Fruit fly (Drosophila melanogaster): Measurements from ENCODE around the gene CG32192.

Gene CG32192

DNA sequence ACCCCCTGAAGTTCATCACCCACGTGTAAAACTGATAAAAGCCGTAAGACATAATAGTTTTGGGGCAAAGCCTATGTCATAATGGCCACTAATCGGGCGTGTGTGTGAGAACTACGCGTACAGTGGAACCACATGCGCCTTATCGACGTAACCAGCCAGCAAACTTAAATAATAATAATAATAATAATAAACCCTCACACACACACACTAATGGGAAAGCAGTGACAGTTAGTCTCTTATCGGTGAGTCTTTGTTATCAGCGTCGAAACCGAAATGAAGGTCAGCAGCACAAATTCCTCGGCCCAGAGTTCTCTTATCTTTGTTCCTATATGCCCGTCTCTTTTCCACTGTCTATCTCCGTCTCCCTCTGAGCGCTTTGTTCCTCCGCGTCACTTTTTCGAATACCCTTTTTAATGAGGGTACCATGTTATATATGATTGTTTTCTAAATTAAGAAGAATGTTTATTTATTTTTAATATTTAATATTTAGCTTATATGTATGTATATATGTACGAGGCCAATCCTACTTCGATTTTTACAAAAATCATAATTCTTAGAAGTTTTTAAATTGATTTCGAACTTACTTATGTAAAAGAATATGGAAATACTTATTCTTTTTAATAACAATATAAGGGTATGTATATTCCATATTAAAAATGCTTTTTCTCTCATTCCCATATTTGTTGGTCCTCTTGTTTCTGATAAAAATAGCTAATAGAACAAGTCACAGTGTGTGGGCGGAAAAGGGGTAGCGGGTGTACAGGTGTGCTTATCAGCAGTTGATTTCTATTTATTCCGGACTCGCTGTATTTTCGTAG lies 36.9 kb upstream of the CG32192 start (continued):
- TF ChIP-seq OdsH (GFP tag; optimal IDR thresholded peaks at IDR 0.05) (peak; percentile 67), psq (GFP tag; optimal IDR thresholded peaks at IDR 0.05) (peak; percentile 54), sage (GFP tag; optimal IDR thresholded peaks at IDR 0.05) (no peak)

DNA sequence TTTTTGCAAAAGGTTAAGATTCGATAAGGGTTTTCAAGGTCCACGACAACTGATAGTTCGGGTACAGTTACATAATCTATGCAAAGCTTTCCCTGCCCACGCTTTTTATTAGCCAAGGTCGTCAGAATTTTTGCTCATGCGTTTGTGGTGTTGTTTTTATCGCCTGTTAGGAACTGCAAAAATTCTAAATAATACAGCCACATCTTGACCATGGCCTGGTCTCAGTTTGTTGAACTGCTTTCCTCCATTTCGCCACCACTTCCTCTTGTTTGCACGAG lies 36.3 kb upstream of the CG32192 start:
- TF ChIP-seq br (GFP tag; optimal IDR thresholded peaks at IDR 0.05) (no peak), GATAd (GFP tag; optimal IDR thresholded peaks at IDR 0.05) (no peak)

DNA sequence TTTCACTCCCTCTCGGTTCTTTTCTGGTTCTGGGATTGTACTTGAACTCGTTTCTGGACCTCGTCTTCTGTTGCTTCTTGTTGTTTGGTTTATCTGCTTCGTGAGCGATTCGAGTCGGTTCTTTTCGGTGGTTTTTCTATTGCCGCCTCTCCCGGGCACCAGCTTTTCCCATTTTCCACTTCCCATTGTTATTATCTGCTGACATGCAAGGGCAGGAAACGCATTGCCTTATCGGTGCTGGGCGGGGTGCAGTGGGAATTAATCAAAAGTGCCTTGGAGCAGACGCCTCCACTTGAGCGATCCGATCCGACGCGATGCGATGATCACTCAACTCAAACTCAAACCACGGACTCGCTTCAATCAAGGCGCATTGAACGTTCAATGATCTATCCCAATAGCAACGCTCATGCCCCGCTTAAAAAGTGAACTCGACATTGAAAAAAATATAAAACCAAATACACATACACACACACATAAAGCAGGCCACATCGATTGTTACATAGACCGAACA lies 35.5 kb upstream of the CG32192 start:
- TF ChIP-seq Rel (GFP tag; optimal IDR thresholded peaks at IDR 0.05) (no peak), Rel (tag; optimal IDR thresholded peaks at IDR 0.05) (peak; percentile 79), GATAd (GFP tag; optimal IDR thresholded peaks at IDR 0.05) (no peak)

DNA sequence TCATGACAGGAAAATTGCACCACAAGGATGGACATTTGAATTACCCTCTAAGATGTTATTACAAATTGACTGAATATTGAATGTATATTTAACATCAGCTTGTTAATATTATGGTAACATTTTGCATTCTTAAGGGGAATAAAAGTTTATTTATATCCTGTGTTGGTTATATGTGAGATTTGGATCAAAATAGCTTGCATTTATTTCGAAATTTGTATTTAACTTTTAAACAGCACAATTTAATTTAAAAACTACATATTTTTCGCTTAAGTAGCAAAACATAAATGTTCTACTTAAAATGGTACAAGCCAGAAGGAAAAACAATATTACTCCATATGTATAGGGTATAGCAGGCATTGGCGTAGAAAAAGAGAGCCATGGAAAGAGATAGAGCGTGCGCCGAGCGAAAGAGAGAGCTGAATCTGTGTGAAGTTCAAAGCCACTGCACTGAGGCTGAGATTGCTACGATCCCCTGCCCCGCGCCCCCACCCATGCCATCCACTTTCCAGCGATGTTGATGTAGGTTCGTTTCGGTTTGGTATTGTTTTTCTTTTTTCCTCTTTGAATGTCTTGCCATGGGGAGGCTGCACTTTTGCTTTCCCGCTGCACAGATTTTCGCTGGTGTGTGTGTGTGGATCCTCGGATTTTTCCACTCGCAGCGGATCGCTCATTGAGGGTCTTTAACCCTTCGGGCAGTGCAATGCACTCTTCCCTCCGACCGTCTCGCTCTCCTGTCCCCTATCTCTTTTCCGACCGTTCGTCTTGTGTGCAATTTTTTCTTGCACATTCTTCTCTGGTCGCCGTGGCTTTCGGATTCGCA lies 34.9 kb upstream of the CG32192 start:
- no peak for TF ChIP-seq sage (GFP tag; optimal IDR thresholded peaks at IDR 0.05)
- peak; percentile 37 for TF ChIP-seq dmrt93B (GFP tag; optimal IDR thresholded peaks at IDR 0.05)
- no peak for TF ChIP-seq usp (GFP tag; optimal IDR thresholded peaks at IDR 0.05)
- peak; percentile 66 for TF ChIP-seq h (GFP tag; optimal IDR thresholded peaks at IDR 0.05)
- TF ChIP-seq sv (GFP tag; optimal IDR thresholded peaks at IDR 0.05) = peak; percentile 76
- no peak for TF ChIP-seq CrebA (GFP tag; optimal IDR thresholded peaks at IDR 0.05; ENCODE audit: borderline replicate concordance)
- TF ChIP-seq GATAd (GFP tag; optimal IDR thresholded peaks at IDR 0.05) = no peak
- TF ChIP-seq jim (GFP tag; optimal IDR thresholded peaks at IDR 0.05) = no peak
- TF ChIP-seq Hr83 (GFP tag; optimal IDR thresholded peaks at IDR 0.05; ENCODE audit: poor library complexity, severe bottlenecking) = no peak
- peak; percentile 39 for TF ChIP-seq tai (GFP tag; optimal IDR thresholded peaks at IDR 0.05)
- TF ChIP-seq N (GFP tag; optimal IDR thresholded peaks at IDR 0.05) = no peak
- TF ChIP-seq Hr78 (GFP tag; optimal IDR thresholded peaks at IDR 0.05) = no peak
- no peak for TF ChIP-seq Dfd (GFP tag; optimal IDR thresholded peaks at IDR 0.05)
- TF ChIP-seq foxo (GFP tag; optimal IDR thresholded peaks at IDR 0.05) = peak in 1 of 2 experiments; percentile 66
- no peak for TF ChIP-seq Vsx2 (GFP tag; optimal IDR thresholded peaks at IDR 0.05; ENCODE audit: partially characterized antibody)
- peak; percentile 75 for TF ChIP-seq fru (GFP tag; optimal IDR thresholded peaks at IDR 0.05)
- no peak for TF ChIP-seq Abd-B (GFP tag; optimal IDR thresholded peaks at IDR 0.05)
- TF ChIP-seq dl (GFP tag; optimal IDR thresholded peaks at IDR 0.05; ENCODE audit: insufficient read depth in 1 of 2, partially characterized antibody in 2 of 2) = no peak
- TF ChIP-seq Rel (GFP tag; optimal IDR thresholded peaks at IDR 0.05) = no peak
- TF ChIP-seq Rel (tag; optimal IDR thresholded peaks at IDR 0.05) = peak; percentile 75
- peak; percentile 63 for TF ChIP-seq Sp1 (GFP tag; optimal IDR thresholded peaks at IDR 0.05)
- TF ChIP-seq CG32264 (GFP tag; optimal IDR thresholded peaks at IDR 0.05) = no peak
- no peak for TF ChIP-seq Mio (GFP tag; optimal IDR thresholded peaks at IDR 0.05)
- TF ChIP-seq br (GFP tag; optimal IDR thresholded peaks at IDR 0.05) = peak; percentile 35
- TF ChIP-seq psq (GFP tag; optimal IDR thresholded peaks at IDR 0.05) = peak; percentile 50
- peak; percentile 48 for TF ChIP-seq Dif (GFP tag; optimal IDR thresholded peaks at IDR 0.05; ENCODE audit: partially characterized antibody)
- peak; percentile 59 for TF ChIP-seq HLH106 (tag; optimal IDR thresholded peaks at IDR 0.05)
- peak; percentile 59 for TF ChIP-seq Hnf4 (GFP tag; optimal IDR thresholded peaks at IDR 0.05)
- peak; percentile 65 for TF ChIP-seq brk (GFP tag; optimal IDR thresholded peaks at IDR 0.05)
- TF ChIP-seq lola (GFP tag; optimal IDR thresholded peaks at IDR 0.05) = no peak
- peak; percentile 31 for TF ChIP-seq rgr (GFP tag; optimal IDR thresholded peaks at IDR 0.05)
- peak; percentile 36 for TF ChIP-seq Jra (GFP tag; optimal IDR thresholded peaks at IDR 0.05)
- no peak for TF ChIP-seq dsf (GFP tag; optimal IDR thresholded peaks at IDR 0.05; ENCODE audit: borderline replicate concordance)
- TF ChIP-seq OdsH (GFP tag; optimal IDR thresholded peaks at IDR 0.05) = peak; percentile 27
- TF ChIP-seq ey (GFP tag; optimal IDR thresholded peaks at IDR 0.05) = peak; percentile 75
- TF ChIP-seq Myc (optimal IDR thresholded peaks at IDR 0.05) = no peak
- no peak for TF ChIP-seq pan (optimal IDR thresholded peaks at IDR 0.05)
- TF ChIP-seq woc (GFP tag; optimal IDR thresholded peaks at IDR 0.05) = peak; percentile 75
- peak; percentile 7 for TF ChIP-seq CG9705 (GFP tag; optimal IDR thresholded peaks at IDR 0.05)

Measured in whole organism, wandering third instar larva.